Fruit fly (Drosophila melanogaster): ENCODE data around the gene glec.

glec gene

DNA sequence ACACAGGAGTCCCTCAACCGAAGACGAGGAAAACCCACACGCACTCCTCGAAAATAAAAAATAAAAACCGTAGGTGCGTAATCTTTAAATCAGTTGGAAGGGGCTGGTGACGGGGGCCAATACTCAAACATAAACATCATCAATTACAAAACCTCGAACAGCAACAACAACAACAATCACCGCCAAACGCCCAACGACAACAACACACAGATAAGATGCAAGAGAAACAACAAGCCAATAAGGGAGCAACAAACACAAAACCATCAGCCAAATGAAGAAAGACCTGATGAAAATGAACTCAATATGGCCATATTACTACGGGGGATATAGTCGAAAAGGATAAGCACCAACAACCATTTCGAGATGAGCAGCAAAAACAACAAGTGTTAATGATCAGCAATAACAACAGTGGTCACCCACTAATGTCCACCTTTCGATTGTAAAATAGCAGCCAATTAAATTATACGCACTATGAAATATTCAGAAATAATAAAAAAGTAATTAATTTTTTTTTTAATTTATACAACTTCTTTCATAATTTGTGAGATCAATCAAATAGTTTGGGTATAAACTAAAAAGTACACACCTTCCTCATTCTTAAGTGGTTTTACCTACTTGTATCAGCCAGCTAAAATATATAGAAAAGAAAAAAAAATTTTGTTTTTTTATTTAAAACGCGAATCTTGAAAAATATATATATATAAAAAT, 32.2 kb downstream of the glec start (continued):
- TF ChIP-seq eyg (GFP tag; optimal IDR thresholded peaks at IDR 0.05) (no peak), CG18011 (GFP tag; optimal IDR thresholded peaks at IDR 0.05) (no peak), ken (GFP tag; IDR thresholded peaks at IDR 0.05) (no peak), CG10654 (GFP tag; optimal IDR thresholded peaks at IDR 0.05) (peak; percentile 26), CG11723 (GFP tag; optimal IDR thresholded peaks at IDR 0.05) (no peak), CG4854 (GFP tag; optimal IDR thresholded peaks at IDR 0.05) (no peak), CG31441 (GFP tag; IDR thresholded peaks at IDR 0.05) (peak; percentile 73), sisA (GFP tag; IDR thresholded peaks at IDR 0.05) (peak; percentile 21; the same call in 1 of the 2 replicates), Ravus (GFP tag; IDR thresholded peaks at IDR 0.05) (no peak), hkb (optimal IDR thresholded peaks at IDR 0.05) (no peak), hkb (GFP tag; IDR thresholded peaks at IDR 0.05) (peak; percentile 30), Lpt (GFP tag; optimal IDR thresholded peaks at IDR 0.05) (no peak), Dip3 (GFP tag; optimal IDR thresholded peaks at IDR 0.05) (no peak), CG8359 (GFP tag; optimal IDR thresholded peaks at IDR 0.05; ENCODE audit: borderline replicate concordance) (no peak), Nf-YA (GFP tag; IDR thresholded peaks at IDR 0.05) (no peak), Aef1 (GFP tag; IDR thresholded peaks at IDR 0.05) (no peak), CG17359 (tag; optimal IDR thresholded peaks at IDR 0.05) (peak; percentile 36), pros (GFP tag; optimal IDR thresholded peaks at IDR 0.05) (no peak), CG30431 (GFP tag; optimal IDR thresholded peaks at IDR 0.05) (no peak), pfk (GFP tag; optimal IDR thresholded peaks at IDR 0.05) (no peak), PHDP (tag; optimal IDR thresholded peaks at IDR 0.05) (no peak), CG1832 (GFP tag; optimal IDR thresholded peaks at IDR 0.05) (no peak), zen2 (GFP tag; IDR thresholded peaks at IDR 0.05; ENCODE audit: partially characterized antibody) (no peak), sd (tag; optimal IDR thresholded peaks at IDR 0.05) (no peak), CG3407 (GFP tag; optimal IDR thresholded peaks at IDR 0.05) (no peak), kni (GFP tag; optimal IDR thresholded peaks at IDR 0.05) (peak; percentile 51), CrebB (tag; optimal IDR thresholded peaks at IDR 0.05) (no peak), CG31365 (tag; optimal IDR thresholded peaks at IDR 0.05) (no peak), usp (GFP tag; optimal IDR thresholded peaks at IDR 0.05) (no peak), Fer1 (GFP tag; optimal IDR thresholded peaks at IDR 0.05) (peak; percentile 15), CG13123 (GFP tag; optimal IDR thresholded peaks at IDR 0.05) (no peak), CG7745 (tag; optimal IDR thresholded peaks at IDR 0.05) (no peak), CG4617 (GFP tag; optimal IDR thresholded peaks at IDR 0.05; ENCODE audit: borderline replicate concordance) (no peak), Bteb2 (GFP tag; optimal IDR thresholded peaks at IDR 0.05) (no peak), Doc2 (GFP tag; IDR thresholded peaks at IDR 0.05) (no peak), Oli (tag; optimal IDR thresholded peaks at IDR 0.05) (peak; percentile 29), zfh1 (GFP tag; IDR thresholded peaks at IDR 0.05) (no peak), tup (GFP tag; optimal IDR thresholded peaks at IDR 0.05) (no peak), slou (GFP tag; optimal IDR thresholded peaks at IDR 0.05) (no peak), gsb-n (tag; optimal IDR thresholded peaks at IDR 0.05) (no peak), D19A (tag; optimal IDR thresholded peaks at IDR 0.05) (peak; percentile 60), row (GFP tag; IDR thresholded peaks at IDR 0.05) (peak; percentile 59), CG10321 (GFP tag; IDR thresholded peaks at IDR 0.05) (no peak), Doc3 (GFP tag; IDR thresholded peaks at IDR 0.05; ENCODE audit: partially characterized antibody) (no peak), Trl (optimal IDR thresholded peaks at IDR 0.05) (no peak), Trl (GFP tag; optimal IDR thresholded peaks at IDR 0.05) (no peak), bsh (GFP tag; optimal IDR thresholded peaks at IDR 0.05) (peak in 1 of 2 experiments; percentile 8), Fer2 (tag; optimal IDR thresholded peaks at IDR 0.05) (no peak), CG10274 (GFP tag; optimal IDR thresholded peaks at IDR 0.05) (no peak), fd3F (GFP tag; optimal IDR thresholded peaks at IDR 0.05) (no peak), CTCF (GFP tag; optimal IDR thresholded peaks at IDR 0.05) (no peak)
